Fruit fly (Drosophila melanogaster): ENCODE results near the gene SWIP.

The SWIP gene

dm6 chrX:16281305-16281704 lies 32.2 kb upstream of the SWIP start (continued):
- no peak for TF ChIP-seq HLH3B (GFP tag; IDR thresholded peaks at IDR 0.05)
- TF ChIP-seq sqz (GFP tag; optimal IDR thresholded peaks at IDR 0.05) = no peak
- no peak for TF ChIP-seq crc (GFP tag; optimal IDR thresholded peaks at IDR 0.05)
- no peak for TF ChIP-seq sisA (GFP tag; IDR thresholded peaks at IDR 0.05)
- TF ChIP-seq Trl (optimal IDR thresholded peaks at IDR 0.05) = no peak
- no peak for TF ChIP-seq Trl (GFP tag; optimal IDR thresholded peaks at IDR 0.05)
- TF ChIP-seq Pdp1 (GFP tag; optimal IDR thresholded peaks at IDR 0.05) = peak in 1 of 2 experiments; percentile 44
- no peak for TF ChIP-seq otp (GFP tag; IDR thresholded peaks at IDR 0.05)
- TF ChIP-seq jing (GFP tag; optimal IDR thresholded peaks at IDR 0.05) = no peak
- TF ChIP-seq CG16815 (GFP tag; optimal IDR thresholded peaks at IDR 0.05) = no peak
- no peak for TF ChIP-seq ro (GFP tag; IDR thresholded peaks at IDR 0.05)

dm6 chrX:16281717-16282529 lies 31.6 kb upstream of the SWIP start:
- no peak for TF ChIP-seq Mes4 (GFP tag; optimal IDR thresholded peaks at IDR 0.05)
- TF ChIP-seq ap (GFP tag; IDR thresholded peaks at IDR 0.05) = no peak
- no peak for TF ChIP-seq Hr39 (optimal IDR thresholded peaks at IDR 0.05)
- no peak for TF ChIP-seq ara (GFP tag; IDR thresholded peaks at IDR 0.05)
- TF ChIP-seq disco-r (GFP tag; optimal IDR thresholded peaks at IDR 0.05) = no peak
- TF ChIP-seq Lpt (GFP tag; optimal IDR thresholded peaks at IDR 0.05) = no peak
- peak; percentile 39 for TF ChIP-seq ftz-f1 (GFP tag; optimal IDR thresholded peaks at IDR 0.05)
- TF ChIP-seq Meics (GFP tag; optimal IDR thresholded peaks at IDR 0.05) = peak; percentile 7
- TF ChIP-seq lab (GFP tag; optimal IDR thresholded peaks at IDR 0.05) = peak; percentile 47
- no peak for TF ChIP-seq insv (GFP tag; optimal IDR thresholded peaks at IDR 0.05)
- no peak for TF ChIP-seq CG1233 (GFP tag; optimal IDR thresholded peaks at IDR 0.05)
- no peak for TF ChIP-seq sima (GFP tag; optimal IDR thresholded peaks at IDR 0.05)
- peak; percentile 44 for TF ChIP-seq gem (tag; optimal IDR thresholded peaks at IDR 0.05)
- no peak for TF ChIP-seq Gsc (GFP tag; IDR thresholded peaks at IDR 0.05)
- TF ChIP-seq zfh1 (GFP tag; IDR thresholded peaks at IDR 0.05) = no peak
- TF ChIP-seq bab2 (GFP tag; optimal IDR thresholded peaks at IDR 0.05) = no peak
- TF ChIP-seq Drgx (GFP tag; IDR thresholded peaks at IDR 0.05) = no peak
- no peak for TF ChIP-seq slp2 (GFP tag; optimal IDR thresholded peaks at IDR 0.05)
- TF ChIP-seq vvl (GFP tag; IDR thresholded peaks at IDR 0.05) = 0 out of 2 replicates have a peak, but pooled peaks have one; percentile 34
- no peak for TF ChIP-seq Bdp1 (GFP tag; optimal IDR thresholded peaks at IDR 0.05)
- TF ChIP-seq ssp (GFP tag; IDR thresholded peaks at IDR 0.05) = no peak
- peak in 1 of 2 experiments; percentile 22 for TF ChIP-seq Pdp1 (GFP tag; optimal IDR thresholded peaks at IDR 0.05)
- TF ChIP-seq CG15011 (GFP tag; optimal IDR thresholded peaks at IDR 0.05) = no peak
- TF ChIP-seq CG34376 (GFP tag; optimal IDR thresholded peaks at IDR 0.05) = peak; percentile 97
- TF ChIP-seq sqz (GFP tag; optimal IDR thresholded peaks at IDR 0.05) = peak; percentile 73
- no peak for TF ChIP-seq CG9437 (GFP tag; optimal IDR thresholded peaks at IDR 0.05)
- peak; percentile 42 for TF ChIP-seq CG12769 (tag; optimal IDR thresholded peaks at IDR 0.05)
- no peak for TF ChIP-seq Oaz (GFP tag; IDR thresholded peaks at IDR 0.05)
- no peak for TF ChIP-seq MESR4 (GFP tag; optimal IDR thresholded peaks at IDR 0.05)
- no peak for TF ChIP-seq CTCF (GFP tag; optimal IDR thresholded peaks at IDR 0.05)
- no peak for TF ChIP-seq tgo (GFP tag; IDR thresholded peaks at IDR 0.05)
- TF ChIP-seq CG12155 (GFP tag; optimal IDR thresholded peaks at IDR 0.05) = no peak
- peak; percentile 72 for TF ChIP-seq CG10543 (GFP tag; optimal IDR thresholded peaks at IDR 0.05)
- TF ChIP-seq bcd (GFP tag; optimal IDR thresholded peaks at IDR 0.05) = peak; percentile 11
- no peak for TF ChIP-seq CG8281 (tag; optimal IDR thresholded peaks at IDR 0.05)
- no peak for TF ChIP-seq Scr (GFP tag; IDR thresholded peaks at IDR 0.05; ENCODE audit: partially characterized antibody)
- TF ChIP-seq Vsx1 (GFP tag; optimal IDR thresholded peaks at IDR 0.05) = peak; percentile 27
- no peak for TF ChIP-seq CG5180 (GFP tag; optimal IDR thresholded peaks at IDR 0.05)
- peak in 1 of 2 experiments; percentile 30 for TF ChIP-seq eve (GFP tag; optimal IDR thresholded peaks at IDR 0.05)
- TF ChIP-seq Dbx (GFP tag; IDR thresholded peaks at IDR 0.05) = no peak
- no peak for TF ChIP-seq Lhr (GFP tag; optimal IDR thresholded peaks at IDR 0.05)
